Fruit fly (Drosophila melanogaster) Kc167 (cell line): ENCODE measurements around the gene cocoon.

ENCODE experiments used
- Myc ChIP-seq: fragments of >200 bp; optimal IDR thresholded peaks from 2 replicates; lab custom pipeline; 2017; ENCODE audit warnings: missing external identifiers
- Sin3A ChIP-seq: fragments of >200 bp; optimal IDR thresholded peaks from 2 replicates; lab custom pipeline; 2018; ENCODE audit warnings: missing external identifiers
- h ChIP-seq: fragments of >200 bp; optimal IDR thresholded peaks from 3 replicates; lab custom pipeline; 2018; ENCODE audit warnings: missing external identifiers

- TF ChIP-seq Sin3A (no peak), h (lab: Kevin White, UChicago) (no peak), Myc (lab: Kevin White, UChicago) (no peak)
These were observed 43.6 kb upstream of the cocoon start for dm6 chr3L:15517508-15517907.
